Worm (Caenorhabditis elegans) whole organism, L4 larva: ENCODE results near the gene F52G2.3.

Source experiments
- aly-2 ChIP-seq: sonication (generic microtip); optimal IDR thresholded peaks from 2 replicates; lab custom pipeline; 2018; ENCODE audit warnings: missing biosample characterization, missing genetic modification characterization
- attf-4 ChIP-seq: sonication (generic microtip); optimal IDR thresholded peaks from 3 replicates; lab custom pipeline; 2017; ENCODE audit warnings: missing biosample characterization, missing genetic modification characterization
- ces-1 ChIP-seq: fragments of 150-350 bp; sonication (generic microtip); optimal IDR thresholded peaks from 4 replicates; lab custom pipeline; 2014; ENCODE audit warnings: missing biosample characterization, missing genetic modification reagents, missing genetic modification characterization
- daf-19 ChIP-seq: fragments of 200-800 bp; sonication (Bioruptor generic); conservative IDR thresholded peaks from 2 replicates; pipeline ENCODE4 v1.3.6; 2022; ENCODE audit warnings: missing genetic modification characterization, missing compliant biosample characterization
- dpl-1 ChIP-seq: fragments of 150-350 bp; optimal IDR thresholded peaks from 2 replicates; lab custom pipeline; 2014; ENCODE audit warnings: missing biosample characterization, missing genetic modification reagents, missing genetic modification characterization
- lsy-2 ChIP-seq, 2 experiments: fragments of 150-350 bp in 1 of 2; sonication (generic microtip) in 1 of 2; optimal IDR thresholded peaks; 2 replicates each; lab custom pipeline; 2014 to 2017; ENCODE audit warnings: missing biosample characterization in 2 of 2, missing genetic modification characterization in 2 of 2
- mep-1 ChIP-seq: fragments of 150-350 bp; sonication (generic microtip); optimal IDR thresholded peaks from 3 replicates; lab custom pipeline; 2014; ENCODE audit warnings: missing biosample characterization, missing genetic modification characterization
- pha-4 ChIP-seq, 2 experiments: fragments of 150-350 bp in 1 of 2; fragments of 200-800 bp in 1 of 2; sonication (Bioruptor generic) in 1 of 2; IDR thresholded peaks in 1 of 2; optimal IDR thresholded peaks in 1 of 2; 2 replicates each; pipeline versions ENCODE4 v1.3.6 to Lab custom; 2014 to 2022; ENCODE audit warnings: missing genetic modification characterization in 2 of 2, missing genetic modification reagents in 2 of 2, missing biosample characterization in 1 of 2, missing compliant biosample characterization in 1 of 2
- skn-1 ChIP-seq: fragments of 150-350 bp; optimal IDR thresholded peaks from 2 replicates; lab custom pipeline; 2014; ENCODE audit warnings: missing biosample characterization, missing genetic modification characterization
- ztf-11 ChIP-seq: fragments of 150-350 bp; optimal IDR thresholded peaks from 2 replicates; lab custom pipeline; 2014; ENCODE audit warnings: missing biosample characterization, missing genetic modification characterization

DNA sequence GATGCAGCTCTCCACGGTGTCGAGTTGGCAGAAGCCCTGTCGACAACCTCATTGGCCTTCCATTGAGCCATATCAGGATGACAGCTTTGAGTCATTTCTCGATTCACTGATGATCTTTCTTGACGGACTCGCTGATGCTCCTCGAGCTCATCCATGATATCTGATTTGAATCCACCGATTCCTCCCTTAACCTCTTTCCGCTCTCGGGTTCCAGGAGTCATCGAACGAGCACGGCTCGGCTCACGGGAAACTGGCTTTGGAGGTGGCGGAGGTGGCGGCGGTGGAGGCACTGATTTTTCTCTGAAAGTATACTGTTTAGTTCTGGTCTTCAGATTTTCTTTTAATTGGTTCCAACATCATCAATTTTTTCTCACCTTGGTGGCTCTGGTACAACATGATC lies 11.0 kb upstream of the F52G2.3 start:
- no peak for TF ChIP-seq attf-4 (tag; lab: Kevin White, UChicago)
- TF ChIP-seq ces-1 (GFP tag; lab: Kevin White, UChicago): no peak
- no peak for TF ChIP-seq dpl-1 (GFP tag; lab: Kevin White, UChicago)
- no peak for TF ChIP-seq daf-19
- no peak for TF ChIP-seq skn-1
- no peak for TF ChIP-seq lsy-2 (tag; optimal IDR thresholded peaks at IDR 0.05; lab: Kevin White, UChicago)
- no peak for TF ChIP-seq ztf-11 (tag; lab: Kevin White, UChicago)
- TF ChIP-seq pha-4 (GFP tag; IDR thresholded peaks at IDR 0.05; lab: Robert Waterston, UW): no peak
- no peak for TF ChIP-seq pha-4 (tag; optimal IDR thresholded peaks at IDR 0.05; lab: Kevin White, UChicago)
- no peak for TF ChIP-seq aly-2 (tag; lab: Kevin White, UChicago)
- TF ChIP-seq mep-1 (tag; lab: Kevin White, UChicago): no peak
